Worm (Caenorhabditis elegans): ENCODE results near the gene col-3.

- TF ChIP-seq ceh-13 (GFP tag; optimal IDR thresholded peaks at IDR 0.05) (no peak), ama-1 (optimal IDR thresholded peaks at IDR 0.05) (no peak), pes-1 (GFP tag; IDR thresholded peaks at IDR 0.05) (no peak), flt-1 (GFP tag; IDR thresholded peaks at IDR 0.05) (no peak)
Measured at ce11 chrIV:8855963-8856362, 31.4 kb downstream of the col-3 start, which contains the start of gene T11B7.5.
